Fruit fly (Drosophila melanogaster) whole organism, wandering third instar larva: Measurements from ENCODE around the gene CG15043.

Experiments
- Dfd ChIP-seq: fragments of >200 bp; optimal IDR thresholded peaks from 2 replicates; lab custom pipeline; 2017; ENCODE audit warnings: missing biosample characterization, missing genetic modification characterization
- Hr78 ChIP-seq: fragments of >200 bp; optimal IDR thresholded peaks from 2 replicates; lab custom pipeline; 2017; ENCODE audit warnings: missing biosample characterization, missing genetic modification characterization
- Hr83 ChIP-seq: fragments of 200-300 bp; sonication (Bioruptor generic); optimal IDR thresholded peaks from 2 replicates; lab custom pipeline; 2016; ENCODE audit warnings: missing biosample characterization, mild to moderate bottlenecking, missing genetic modification characterization, moderate library complexity; ENCODE audit not compliant: poor library complexity, severe bottlenecking
- Myc ChIP-seq: fragments of >200 bp; optimal IDR thresholded peaks from 2 replicates; lab custom pipeline; 2017
- N ChIP-seq: fragments of >200 bp; optimal IDR thresholded peaks from 2 replicates; lab custom pipeline; 2018; ENCODE audit warnings: missing biosample characterization, missing external identifiers, missing genetic modification characterization
- Sp1 ChIP-seq: fragments of 200-800 bp; sonication (Bioruptor generic); optimal IDR thresholded peaks from 3 replicates; lab custom pipeline; 2019; ENCODE audit warnings: missing biosample characterization, mild to moderate bottlenecking, missing genetic modification characterization, moderate library complexity
- dmrt93B ChIP-seq: fragments of 200-800 bp; sonication (Bioruptor generic); optimal IDR thresholded peaks from 2 replicates; lab custom pipeline; 2018; ENCODE audit warnings: missing biosample characterization, mild to moderate bottlenecking, missing genetic modification characterization
- dsf ChIP-seq: sonication (Bioruptor generic); optimal IDR thresholded peaks from 2 replicates; lab custom pipeline; 2016; ENCODE audit warnings: missing biosample characterization, missing genetic modification characterization, borderline replicate concordance
- jim ChIP-seq: fragments of 175-275, 200-325 bp; sonication (Bioruptor generic); optimal IDR thresholded peaks from 2 replicates; lab custom pipeline; 2016; ENCODE audit warnings: missing biosample characterization, mild to moderate bottlenecking, missing genetic modification characterization
- psq ChIP-seq: fragments of 200-800 bp; sonication (Bioruptor generic); optimal IDR thresholded peaks from 3 replicates; lab custom pipeline; 2017; ENCODE audit warnings: missing biosample characterization, mild to moderate bottlenecking, missing genetic modification characterization, moderate library complexity
- rgr ChIP-seq: fragments of 200-800 bp; sonication (Bioruptor generic); optimal IDR thresholded peaks from 3 replicates; lab custom pipeline; 2016; ENCODE audit warnings: missing biosample characterization, mild to moderate bottlenecking, missing genetic modification characterization
- sv ChIP-seq: fragments of 200-800 bp; sonication (Bioruptor generic); optimal IDR thresholded peaks from 3 replicates; lab custom pipeline; 2016; ENCODE audit warnings: missing biosample characterization, missing genetic modification characterization

DNA sequence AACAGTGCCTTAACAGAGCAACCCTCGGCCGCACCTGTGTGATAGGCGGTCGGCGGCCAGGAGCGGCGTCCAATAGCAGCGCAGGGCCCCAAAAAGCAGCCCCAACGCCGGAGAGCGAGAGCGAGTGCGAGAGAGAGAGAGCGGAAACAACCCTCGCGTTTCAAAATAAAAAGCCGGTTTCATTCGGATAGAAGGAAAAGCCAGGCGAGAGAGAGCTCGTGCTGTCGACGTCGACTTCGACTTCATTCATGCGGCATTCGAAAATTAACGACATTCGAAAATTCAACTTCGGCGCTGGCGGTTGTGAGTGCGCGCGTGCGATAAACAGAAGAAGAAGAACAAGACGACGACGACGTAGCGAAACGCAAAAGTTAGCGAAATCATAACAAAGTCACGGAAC, 40.4 kb upstream of the CG15043 start:
- no peak for TF ChIP-seq sv (GFP tag; lab: Kevin White, UChicago)
- no peak for TF ChIP-seq Hr78 (GFP tag; lab: Kevin White, UChicago)
- TF ChIP-seq Dfd (GFP tag; lab: Kevin White, UChicago): no peak
- no peak for TF ChIP-seq psq (GFP tag; lab: Kevin White, UChicago)
- TF ChIP-seq Myc (lab: Kevin White, UChicago): no peak
- TF ChIP-seq dmrt93B: no peak
- no peak for TF ChIP-seq jim (GFP tag; lab: Kevin White, UChicago)
- no peak for TF ChIP-seq rgr (GFP tag; lab: Kevin White, UChicago)
- TF ChIP-seq N (GFP tag; lab: Kevin White, UChicago): no peak
- TF ChIP-seq Hr83 (GFP tag; lab: Kevin White, UChicago): no peak
- TF ChIP-seq dsf (GFP tag; lab: Kevin White, UChicago): no peak
- TF ChIP-seq Sp1: no peak
